Worm (Caenorhabditis elegans) whole organism, early embryonic: ENCODE measurements around the gene nhr-251.

ENCODE experiments used
- B0310.2 ChIP-seq: sonication (generic microtip); optimal IDR thresholded peaks from 2 replicates; lab custom pipeline; 2016; ENCODE audit warnings: mild to moderate bottlenecking, missing genetic modification characterization, missing compliant biosample characterization
- F13C5.2 ChIP-seq: sonication (generic microtip); optimal IDR thresholded peaks from 2 replicates; lab custom pipeline; 2017; ENCODE audit warnings: mild to moderate bottlenecking, missing genetic modification characterization, inconsistent platforms, missing compliant biosample characterization
- aly-1 ChIP-seq: sonication (generic microtip); optimal IDR thresholded peaks from 2 replicates; lab custom pipeline; 2016; ENCODE audit warnings: missing genetic modification characterization, missing compliant biosample characterization
- ama-1 ChIP-seq: fragments of 150-350 bp; optimal IDR thresholded peaks from 2 replicates; lab custom pipeline; 2014
- ceh-13 ChIP-seq: fragments of 200-800 bp; sonication (Bioruptor generic); optimal IDR thresholded peaks from 2 replicates; lab custom pipeline; 2018; ENCODE audit warnings: mild to moderate bottlenecking, missing genetic modification characterization, missing compliant biosample characterization
- ceh-36 ChIP-seq: sonication (generic microtip); optimal IDR thresholded peaks from 2 replicates; lab custom pipeline; 2016; ENCODE audit warnings: missing genetic modification characterization, inconsistent platforms, missing compliant biosample characterization
- ets-7 ChIP-seq: sonication (generic microtip); optimal IDR thresholded peaks from 2 replicates; lab custom pipeline; 2016; ENCODE audit warnings: missing genotype, missing genetic modification characterization, missing compliant biosample characterization
- flt-1 ChIP-seq: fragments of 200-800 bp; sonication (Bioruptor generic); IDR thresholded peaks from 2 replicates; pipeline ENCODE4 v1.3.6; 2022; ENCODE audit warnings: missing genetic modification characterization, missing compliant biosample characterization
- hmbx-1 ChIP-seq: sonication (generic microtip); optimal IDR thresholded peaks from 2 replicates; lab custom pipeline; 2016; ENCODE audit warnings: mild to moderate bottlenecking, missing genetic modification characterization, missing compliant biosample characterization
- hmg-4 ChIP-seq: fragments of 200-800 bp; sonication (Bioruptor generic); optimal IDR thresholded peaks from 2 replicates; lab custom pipeline; 2018; ENCODE audit warnings: mild to moderate bottlenecking, missing genetic modification characterization, missing compliant biosample characterization
- hnd-1 ChIP-seq: sonication (generic microtip); optimal IDR thresholded peaks from 2 replicates; lab custom pipeline; 2016; ENCODE audit warnings: missing genetic modification characterization, missing compliant biosample characterization
- pes-1 ChIP-seq: fragments of 200-800 bp; sonication (Bioruptor generic); IDR thresholded peaks from 2 replicates; pipeline ENCODE4 v1.3.6; 2022; ENCODE audit warnings: missing genetic modification reagents, missing genetic modification characterization, missing compliant biosample characterization
- scrt-1 ChIP-seq: fragments of 200-800 bp; sonication (Bioruptor generic); IDR thresholded peaks from 2 replicates; pipeline ENCODE4 v1.3.6; 2022; ENCODE audit warnings: missing genetic modification characterization, missing compliant biosample characterization
- sea-1 ChIP-seq: fragments of 200-800 bp; sonication (Bioruptor generic); conservative IDR thresholded peaks from 2 replicates; pipeline ENCODE4 v1.3.6; 2022; ENCODE audit warnings: missing genetic modification characterization, missing compliant biosample characterization
- tbx-11 ChIP-seq: fragments of 200-800 bp; sonication (Bioruptor generic); IDR thresholded peaks from 2 replicates; pipeline ENCODE4 v1.3.6; 2022; ENCODE audit warnings: missing genetic modification characterization, missing compliant biosample characterization
- tbx-37 ChIP-seq: fragments of 200-800 bp; sonication (Bioruptor generic); conservative IDR thresholded peaks from 2 replicates; pipeline ENCODE4 v1.3.6; 2022; ENCODE audit warnings: missing genetic modification reagents, missing genetic modification characterization, missing compliant biosample characterization
- tra-4 ChIP-seq: sonication (generic microtip); optimal IDR thresholded peaks from 2 replicates; lab custom pipeline; 2017; ENCODE audit warnings: missing genetic modification characterization, missing compliant biosample characterization

nhr-251 gene

ce11 chrV:574639-575038, 25.7 kb upstream of the nhr-251 start, which contains the start of gene C14C6.13:
Gene C14C6.13, minus strand, starts transcription at chrV:574739.
- TF ChIP-seq hnd-1: no peak

- TF ChIP-seq hmg-4 (no peak), scrt-1 (GFP tag; lab: Robert Waterston, UW) (no peak), hmbx-1 (tag; lab: Kevin White, UChicago) (no peak), pes-1 (GFP tag; lab: Robert Waterston, UW) (no peak), ceh-36 (tag; lab: Kevin White, UChicago) (no peak), tbx-37 (GFP tag; lab: Robert Waterston, UW) (no peak), hnd-1 (no peak), ets-7 (tag; lab: Kevin White, UChicago) (no peak), B0310.2 (no peak)
These were observed 24.3 kb upstream of the nhr-251 start, which contains the start of gene K06H6.5 for ce11 chrV:576070-576469. Gene K06H6.5, plus strand, starts transcription at chrV:576370.

ce11 chrV:576918-577317, 23.4 kb upstream of the nhr-251 start:
- TF ChIP-seq ceh-36 (tag; lab: Kevin White, UChicago): no peak
- no peak for TF ChIP-seq hmg-4
- TF ChIP-seq ama-1 (lab: Kevin White, UChicago): no peak
- TF ChIP-seq pes-1 (GFP tag; lab: Robert Waterston, UW): no peak
- no peak for TF ChIP-seq B0310.2
- no peak for TF ChIP-seq ets-7 (tag; lab: Kevin White, UChicago)
- TF ChIP-seq F13C5.2 (tag; lab: Kevin White, UChicago): no peak
- TF ChIP-seq sea-1 (GFP tag; lab: Robert Waterston, UW): no peak
- TF ChIP-seq aly-1 (tag; lab: Kevin White, UChicago): no peak
- no peak for TF ChIP-seq hmbx-1 (tag; lab: Kevin White, UChicago)
- TF ChIP-seq ceh-13: no peak
- TF ChIP-seq tra-4 (tag; lab: Kevin White, UChicago): no peak

- TF ChIP-seq flt-1 (GFP tag; lab: Robert Waterston, UW): no peak
- TF ChIP-seq tra-4 (tag; lab: Kevin White, UChicago): no peak
- no peak for TF ChIP-seq sea-1 (GFP tag; lab: Robert Waterston, UW)
- TF ChIP-seq tbx-11 (GFP tag; lab: Robert Waterston, UW): no peak
- TF ChIP-seq hmg-4: no peak
- TF ChIP-seq tbx-37 (GFP tag; lab: Robert Waterston, UW): no peak
- no peak for TF ChIP-seq F13C5.2 (tag; lab: Kevin White, UChicago)
- TF ChIP-seq hmbx-1 (tag; lab: Kevin White, UChicago): no peak
- no peak for TF ChIP-seq hnd-1
- TF ChIP-seq aly-1 (tag; lab: Kevin White, UChicago): no peak
- TF ChIP-seq ceh-36 (tag; lab: Kevin White, UChicago): no peak
- TF ChIP-seq ceh-13: no peak
These were observed 21.4 kb upstream of the nhr-251 start, which contains the start of gene K06H6.4 for ce11 chrV:578977-579376. Gene K06H6.4, plus strand, starts transcription at chrV:579277.

- TF ChIP-seq sea-1 (GFP tag; lab: Robert Waterston, UW) (no peak), B0310.2 (no peak), ets-7 (tag; lab: Kevin White, UChicago) (no peak)
These were observed 18.7 kb upstream of the nhr-251 start, which contains the start of gene nstp-7 for ce11 chrV:581616-582015. Gene nstp-7, plus strand, starts transcription at chrV:581916.

- TF ChIP-seq scrt-1 (GFP tag; lab: Robert Waterston, UW) (no peak), F13C5.2 (tag; lab: Kevin White, UChicago) (no peak), ceh-36 (tag; lab: Kevin White, UChicago) (no peak), hmg-4 (no peak), sea-1 (GFP tag; lab: Robert Waterston, UW) (no peak), flt-1 (GFP tag; lab: Robert Waterston, UW) (no peak), B0310.2 (no peak), hmbx-1 (tag; lab: Kevin White, UChicago) (no peak), ama-1 (lab: Kevin White, UChicago) (no peak), tra-4 (tag; lab: Kevin White, UChicago) (no peak), ceh-13 (no peak), tbx-37 (GFP tag; lab: Robert Waterston, UW) (no peak), aly-1 (tag; lab: Kevin White, UChicago) (no peak), hnd-1 (no peak), pes-1 (GFP tag; lab: Robert Waterston, UW) (no peak), ets-7 (tag; lab: Kevin White, UChicago) (no peak), tbx-11 (GFP tag; lab: Robert Waterston, UW) (no peak)
These were observed 14.9 kb upstream of the nhr-251 start, which contains the start of gene K06H6.2 for ce11 chrV:585472-585871. Gene K06H6.2, plus strand, starts transcription at chrV:585772.

ce11 chrV:587818-588217, 12.5 kb upstream of the nhr-251 start, which contains the start of gene K06H6.1:
Gene K06H6.1, plus strand, starts transcription at chrV:588118.
- TF ChIP-seq flt-1 (GFP tag; lab: Robert Waterston, UW) (no peak), B0310.2 (no peak), sea-1 (GFP tag; lab: Robert Waterston, UW) (no peak), ets-7 (tag; lab: Kevin White, UChicago) (no peak), hmbx-1 (tag; lab: Kevin White, UChicago) (no peak)

- no peak for TF ChIP-seq ceh-36 (tag; lab: Kevin White, UChicago)
- TF ChIP-seq ama-1 (lab: Kevin White, UChicago): no peak
- no peak for TF ChIP-seq F13C5.2 (tag; lab: Kevin White, UChicago)
- TF ChIP-seq aly-1 (tag; lab: Kevin White, UChicago): no peak
- no peak for TF ChIP-seq hnd-1
- TF ChIP-seq scrt-1 (GFP tag; lab: Robert Waterston, UW): no peak
- TF ChIP-seq sea-1 (GFP tag; lab: Robert Waterston, UW): no peak
- no peak for TF ChIP-seq ceh-13
- TF ChIP-seq flt-1 (GFP tag; lab: Robert Waterston, UW): no peak
- TF ChIP-seq B0310.2: no peak
- TF ChIP-seq hmbx-1 (tag; lab: Kevin White, UChicago): no peak
- TF ChIP-seq pes-1 (GFP tag; lab: Robert Waterston, UW): no peak
- no peak for TF ChIP-seq tbx-11 (GFP tag; lab: Robert Waterston, UW)
- TF ChIP-seq tra-4 (tag; lab: Kevin White, UChicago): no peak
- no peak for TF ChIP-seq tbx-37 (GFP tag; lab: Robert Waterston, UW)
- no peak for TF ChIP-seq ets-7 (tag; lab: Kevin White, UChicago)
These were observed 10.1 kb upstream of the nhr-251 start, which contains the start of gene ZK488.6 for ce11 chrV:590182-590581. Gene ZK488.6, plus strand, starts transcription at chrV:590482.
